Worm (Caenorhabditis elegans) whole organism, L2 larva: ENCODE data around the gene srbc-12.

Experiments
- F13H6.1 ChIP-seq: sonication (generic microtip); optimal IDR thresholded peaks from 2 replicates; lab custom pipeline; 2016; ENCODE audit warnings: missing genetic modification characterization, missing compliant biosample characterization
- Y55F3AM.14 ChIP-seq: fragments of 200-800 bp; sonication (Bioruptor generic); optimal IDR thresholded peaks from 2 replicates; lab custom pipeline; 2018; ENCODE audit warnings: mild to moderate bottlenecking, missing genetic modification characterization, missing compliant biosample characterization
- ama-1 ChIP-seq: fragments of 150-350 bp; optimal IDR thresholded peaks from 2 replicates; lab custom pipeline; 2018; ENCODE audit warnings: inconsistent platforms
- blmp-1 ChIP-seq: sonication (generic microtip); optimal IDR thresholded peaks from 2 replicates; lab custom pipeline; 2017; ENCODE audit warnings: missing genetic modification characterization, mild to moderate bottlenecking, missing compliant biosample characterization, antibody characterized with exemption, moderate library complexity; ENCODE audit not compliant: insufficient read depth
- ceh-16 ChIP-seq: fragments of 150-350 bp; optimal IDR thresholded peaks from 2 replicates; lab custom pipeline; 2014; ENCODE audit warnings: missing biosample characterization, missing genetic modification characterization
- dmd-4 ChIP-seq: sonication (generic microtip); optimal IDR thresholded peaks from 2 replicates; lab custom pipeline; 2017; ENCODE audit warnings: missing biosample characterization, missing genetic modification characterization
- elt-1 ChIP-seq: fragments of 150-350 bp; optimal IDR thresholded peaks from 2 replicates; lab custom pipeline; 2014; ENCODE audit warnings: missing biosample characterization, missing genetic modification characterization
- elt-3 ChIP-seq: sonication (generic microtip); optimal IDR thresholded peaks from 2 replicates; lab custom pipeline; 2017; ENCODE audit warnings: missing biosample characterization, missing genetic modification characterization
- gmeb-1 ChIP-seq: fragments of 150-350 bp; optimal IDR thresholded peaks from 2 replicates; lab custom pipeline; 2014; ENCODE audit warnings: missing biosample characterization, missing genetic modification characterization
- lin-11 ChIP-seq: fragments of 150-350 bp; sonication (generic microtip); optimal IDR thresholded peaks from 2 replicates; lab custom pipeline; 2014; ENCODE audit warnings: missing biosample characterization, missing genetic modification characterization, inconsistent platforms, mixed read lengths
- lin-39 ChIP-seq: fragments of 150-350 bp; optimal IDR thresholded peaks from 2 replicates; lab custom pipeline; 2014; ENCODE audit warnings: missing biosample characterization, missing genetic modification reagents, missing genetic modification characterization
- lsy-2 ChIP-seq, 2 experiments: fragments of 150-350 bp in 1 of 2; sonication (generic microtip) in 1 of 2; optimal IDR thresholded peaks; 2 replicates each; lab custom pipeline; 2014 to 2017; ENCODE audit warnings: missing biosample characterization in 2 of 2, missing genetic modification characterization in 2 of 2
- mab-5 ChIP-seq: fragments of 150-350 bp; optimal IDR thresholded peaks from 2 replicates; lab custom pipeline; 2014; ENCODE audit warnings: missing biosample characterization, missing genetic modification characterization
- mbf-1 ChIP-seq: sonication (generic microtip); optimal IDR thresholded peaks from 2 replicates; lab custom pipeline; 2017; ENCODE audit warnings: missing biosample characterization, missing genetic modification characterization
- mdl-1 ChIP-seq, 2 experiments: fragments of 150-350 bp in 1 of 2; sonication (generic microtip) in 1 of 2; optimal IDR thresholded peaks; 2 replicates each; lab custom pipeline; 2017; ENCODE audit warnings: missing biosample characterization in 2 of 2, missing genetic modification characterization in 2 of 2
- nhr-10 ChIP-seq: sonication (generic microtip); optimal IDR thresholded peaks from 2 replicates; lab custom pipeline; 2017; ENCODE audit warnings: missing biosample characterization, missing genetic modification characterization
- nhr-12 ChIP-seq: fragments of 150-350 bp; optimal IDR thresholded peaks from 2 replicates; lab custom pipeline; 2014; ENCODE audit warnings: missing biosample characterization, missing genetic modification characterization
- nhr-129 ChIP-seq: fragments of 150-350 bp; optimal IDR thresholded peaks from 2 replicates; lab custom pipeline; 2014; ENCODE audit warnings: missing biosample characterization, missing genetic modification characterization
- nhr-21 ChIP-seq: fragments of 150-350 bp; optimal IDR thresholded peaks from 2 replicates; lab custom pipeline; 2014; ENCODE audit warnings: missing biosample characterization, missing genetic modification characterization
- nhr-23 ChIP-seq: fragments of 150-350 bp; optimal IDR thresholded peaks from 2 replicates; lab custom pipeline; 2014; ENCODE audit warnings: missing biosample characterization, missing genetic modification reagents, missing genetic modification characterization
- nhr-237 ChIP-seq: fragments of 150-350 bp; optimal IDR thresholded peaks from 2 replicates; lab custom pipeline; 2014; ENCODE audit warnings: missing biosample characterization, missing genetic modification characterization
- nhr-6 ChIP-seq: fragments of 150-350 bp; optimal IDR thresholded peaks from 2 replicates; lab custom pipeline; 2014; ENCODE audit warnings: missing biosample characterization, missing genetic modification characterization
- nhr-77 ChIP-seq: fragments of 150-350 bp; optimal IDR thresholded peaks from 2 replicates; lab custom pipeline; 2014; ENCODE audit warnings: missing biosample characterization, missing genetic modification characterization
- peb-1 ChIP-seq: fragments of 150-350 bp; optimal IDR thresholded peaks from 2 replicates; lab custom pipeline; 2014; ENCODE audit warnings: missing biosample characterization, missing genetic modification characterization
- sem-4 ChIP-seq: fragments of 150-350 bp; optimal IDR thresholded peaks from 2 replicates; lab custom pipeline; 2014; ENCODE audit warnings: missing biosample characterization, missing genetic modification reagents, missing genetic modification characterization
- skn-1 ChIP-seq: sonication (generic microtip); optimal IDR thresholded peaks from 2 replicates; lab custom pipeline; 2017; ENCODE audit warnings: missing biosample characterization, missing genetic modification characterization
- sma-3 ChIP-seq: sonication (generic microtip); optimal IDR thresholded peaks from 2 replicates; lab custom pipeline; 2016; ENCODE audit warnings: missing genetic modification reagents, missing genetic modification characterization, missing compliant biosample characterization
- sma-9 ChIP-seq, 2 experiments: fragments of 150-350 bp in 1 of 2; sonication (generic microtip) in 1 of 2; optimal IDR thresholded peaks; 2 replicates each; lab custom pipeline; 2014 to 2016; ENCODE audit warnings: missing genetic modification characterization in 2 of 2, mild to moderate bottlenecking in 1 of 2, missing biosample characterization in 1 of 2, missing compliant biosample characterization in 1 of 2, missing genetic modification reagents in 1 of 2, moderate library complexity in 1 of 2
- unc-39 ChIP-seq: fragments of 150-350 bp; optimal IDR thresholded peaks from 2 replicates; lab custom pipeline; 2014; ENCODE audit warnings: missing biosample characterization, missing genetic modification characterization
- unc-55 ChIP-seq: fragments of 150-350 bp; sonication (generic microtip); optimal IDR thresholded peaks from 3 replicates; lab custom pipeline; 2014; ENCODE audit warnings: missing biosample characterization, missing genetic modification reagents, missing genetic modification characterization
- ztf-1 ChIP-seq: fragments of 200-800 bp; sonication (Bioruptor generic); conservative IDR thresholded peaks from 2 replicates; pipeline ENCODE4 v1.3.6; 2022; ENCODE audit warnings: missing genetic modification characterization, missing compliant biosample characterization
- ztf-11 ChIP-seq: sonication (generic microtip); optimal IDR thresholded peaks from 2 replicates; lab custom pipeline; 2017; ENCODE audit warnings: missing biosample characterization, missing genetic modification characterization
- ztf-4 ChIP-seq: fragments of 150-350 bp; optimal IDR thresholded peaks from 2 replicates; lab custom pipeline; 2014; ENCODE audit warnings: missing biosample characterization, missing genetic modification characterization

srbc-12 gene

DNA sequence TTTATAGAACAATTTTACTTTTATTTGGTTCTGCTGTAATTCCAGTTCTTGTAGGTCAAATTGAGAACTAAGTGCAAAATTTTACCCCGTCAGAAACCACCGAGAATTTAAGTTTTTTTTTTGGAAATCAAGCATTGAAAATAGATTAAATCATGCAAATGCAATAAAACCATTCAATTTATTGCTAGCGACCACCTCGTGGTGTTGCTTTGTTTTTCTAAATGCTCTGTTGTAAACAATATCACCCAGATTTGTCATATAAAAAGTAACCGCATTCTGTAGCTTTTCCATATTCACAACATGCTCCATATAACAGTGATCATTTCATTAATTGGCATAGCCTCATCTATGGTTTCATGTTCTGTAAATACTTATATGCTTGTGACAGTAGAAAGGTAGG, at the start of gene srbc-12:
srbc-12 (plus strand) TSS at position 301 of the 400 bp plus-strand sequence.
- TF ChIP-seq unc-39 (tag; lab: Kevin White, UChicago) (no peak), unc-55 (no peak), nhr-10 (tag; lab: Kevin White, UChicago) (no peak), dmd-4 (no peak), lin-11 (no peak), ceh-16 (tag; lab: Kevin White, UChicago) (no peak)
- TF ChIP-seq, all 48 proteins: peak for 0

DNA sequence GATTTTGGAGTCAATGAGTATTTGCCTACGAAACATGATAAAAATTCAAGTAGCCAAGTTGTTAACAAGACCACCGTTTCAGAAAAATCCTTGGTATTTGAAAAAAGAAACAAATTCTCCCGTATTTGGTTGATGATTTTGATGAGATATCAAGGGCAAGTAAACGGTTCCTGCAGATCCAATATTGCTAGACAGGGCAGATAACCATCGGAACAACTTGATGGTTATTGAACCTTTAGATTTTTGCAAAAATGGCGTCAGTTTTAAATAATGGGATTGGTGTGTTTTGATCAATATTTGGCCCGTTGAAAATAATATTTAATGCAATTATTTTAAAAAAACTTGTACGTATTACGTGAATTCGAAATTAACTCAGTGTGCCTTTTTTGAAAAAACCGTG, 49.3 kb upstream of the srbc-12 start:
- peak; percentile 70 for TF ChIP-seq sma-9 (GFP tag; optimal IDR thresholded peaks at IDR 0.05; lab: Kevin White, UChicago)
- TF ChIP-seq sma-9 (tag; optimal IDR thresholded peaks at IDR 0.05; lab: Kevin White, UChicago) = no peak
- peak; percentile 3 for TF ChIP-seq elt-1 (tag; lab: Kevin White, UChicago)
- TF ChIP-seq lin-39 (tag; lab: Kevin White, UChicago) = no peak
- no peak for TF ChIP-seq mab-5 (tag; lab: Kevin White, UChicago)

DNA sequence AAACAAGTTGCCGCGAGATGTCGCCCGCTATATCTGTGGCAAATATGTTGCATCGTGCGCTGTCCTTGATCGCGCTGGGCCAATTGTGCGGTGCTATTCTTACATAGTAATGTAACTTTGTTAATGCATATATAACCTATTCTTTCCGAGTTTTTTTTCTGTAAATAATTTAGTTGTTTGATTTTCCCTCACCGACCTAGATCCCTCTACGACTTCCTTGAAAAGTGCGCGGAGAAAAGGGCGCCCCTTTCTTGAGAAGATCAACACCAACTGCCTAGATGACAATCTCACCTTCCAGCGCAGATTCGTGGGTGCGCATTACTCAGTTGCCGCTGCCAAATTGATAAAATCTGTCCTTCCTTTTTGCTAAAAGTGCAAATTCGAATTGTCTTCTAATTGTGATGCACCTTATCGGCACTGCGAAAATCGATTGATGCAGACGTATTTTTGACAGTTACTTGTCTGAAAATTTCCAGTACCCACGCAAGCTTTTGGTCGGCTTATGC, 48.0 kb upstream of the srbc-12 start:
- TF ChIP-seq ceh-16 (tag; lab: Kevin White, UChicago) = peak; percentile 33
- no peak for TF ChIP-seq mdl-1 (tag; optimal IDR thresholded peaks at IDR 0.05; lab: Kevin White, UChicago)
- peak; percentile 89 for TF ChIP-seq elt-1 (tag; lab: Kevin White, UChicago)
- no peak for TF ChIP-seq nhr-237 (tag; lab: Kevin White, UChicago)
- TF ChIP-seq mbf-1 (tag; lab: Kevin White, UChicago) = no peak
- no peak for TF ChIP-seq elt-3 (tag; lab: Kevin White, UChicago)
- TF ChIP-seq F13H6.1 = no peak
- peak; percentile 77 for TF ChIP-seq sma-9 (GFP tag; optimal IDR thresholded peaks at IDR 0.05; lab: Kevin White, UChicago)
- TF ChIP-seq sma-9 (tag; optimal IDR thresholded peaks at IDR 0.05; lab: Kevin White, UChicago) = no peak
- no peak for TF ChIP-seq nhr-129
- no peak for TF ChIP-seq skn-1 (tag; lab: Kevin White, UChicago)
- TF ChIP-seq nhr-23 = no peak
- TF ChIP-seq ztf-4 (tag; lab: Kevin White, UChicago) = no peak

DNA sequence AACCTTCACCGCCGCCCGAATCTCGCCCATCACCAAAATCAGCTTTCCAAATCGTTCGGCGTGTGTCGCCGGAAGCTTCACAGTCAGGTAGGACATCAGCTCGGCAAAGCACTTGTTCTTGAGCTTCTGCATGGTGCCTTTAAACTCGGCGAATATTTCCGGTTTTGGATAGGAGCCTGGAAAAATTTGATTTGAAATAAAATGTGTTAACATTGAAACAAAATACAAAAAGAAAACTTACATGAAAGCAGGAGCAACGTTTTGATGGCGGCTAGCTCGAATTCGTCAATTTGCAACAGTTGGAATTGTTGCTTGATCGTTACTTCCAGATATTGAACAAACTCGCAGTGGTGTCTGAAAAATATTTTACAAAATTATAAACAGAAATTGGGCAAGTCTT, 46.9 kb upstream of the srbc-12 start:
- TF ChIP-seq lin-39 (tag; lab: Kevin White, UChicago) = no peak
- TF ChIP-seq peb-1 = no peak
- TF ChIP-seq nhr-10 (tag; lab: Kevin White, UChicago) = no peak
- TF ChIP-seq ztf-4 (tag; lab: Kevin White, UChicago) = no peak
- no peak for TF ChIP-seq nhr-77
- no peak for TF ChIP-seq gmeb-1 (tag; lab: Kevin White, UChicago)
- no peak for TF ChIP-seq Y55F3AM.14
- no peak for TF ChIP-seq nhr-237 (tag; lab: Kevin White, UChicago)
- no peak for TF ChIP-seq nhr-21 (tag; lab: Kevin White, UChicago)
- no peak for TF ChIP-seq ama-1
- no peak for TF ChIP-seq lsy-2 (tag; optimal IDR thresholded peaks at IDR 0.05; lab: Kevin White, UChicago)
- TF ChIP-seq ztf-11 (tag; lab: Kevin White, UChicago) = no peak
- no peak for TF ChIP-seq sma-3 (GFP tag; lab: Kevin White, UChicago)
- no peak for TF ChIP-seq nhr-6 (tag; lab: Kevin White, UChicago)
- TF ChIP-seq ceh-16 (tag; lab: Kevin White, UChicago) = no peak
- no peak for TF ChIP-seq nhr-12 (tag; lab: Kevin White, UChicago)

DNA sequence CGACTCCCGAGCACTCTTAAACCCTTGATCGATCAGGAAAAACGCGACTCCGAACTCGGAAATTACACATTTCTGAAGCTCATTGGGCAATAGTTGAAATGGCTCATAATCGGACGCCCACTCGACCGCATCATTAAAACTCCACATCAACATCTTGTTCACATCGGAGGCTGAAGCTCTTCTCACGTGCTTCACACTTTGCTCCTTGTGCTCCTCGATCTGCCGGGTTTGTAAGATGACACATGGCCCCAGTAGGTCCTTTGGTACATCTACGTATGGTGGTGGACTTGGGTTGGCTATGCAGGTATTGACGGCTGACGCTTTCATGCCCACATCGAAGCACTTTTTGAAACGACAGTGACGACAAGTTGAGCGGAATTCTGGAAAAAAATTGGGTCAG, 46.1 kb upstream of the srbc-12 start:
- TF ChIP-seq mab-5 (tag; lab: Kevin White, UChicago) = no peak
- TF ChIP-seq blmp-1 (tag; lab: Kevin White, UChicago) = no peak
- TF ChIP-seq nhr-12 (tag; lab: Kevin White, UChicago) = no peak
- no peak for TF ChIP-seq ceh-16 (tag; lab: Kevin White, UChicago)
- no peak for TF ChIP-seq sem-4 (tag; lab: Kevin White, UChicago)
- no peak for TF ChIP-seq skn-1 (tag; lab: Kevin White, UChicago)
- TF ChIP-seq nhr-129 = no peak
- no peak for TF ChIP-seq sma-3 (GFP tag; lab: Kevin White, UChicago)
- no peak for TF ChIP-seq nhr-77
- no peak for TF ChIP-seq nhr-23
- TF ChIP-seq elt-3 (tag; lab: Kevin White, UChicago) = no peak
- no peak for TF ChIP-seq nhr-21 (tag; lab: Kevin White, UChicago)
- TF ChIP-seq ztf-1 (GFP tag; lab: Robert Waterston, UW) = no peak
- TF ChIP-seq ama-1 = no peak
- TF ChIP-seq lin-39 (tag; lab: Kevin White, UChicago) = no peak
